Fruit fly (Drosophila melanogaster) whole organism, embryonic: ENCODE measurements around the gene CG8891.

Source experiments
- BEAF-32 ChIP-seq: fragments of 200-800 bp; sonication (Bioruptor generic); optimal IDR thresholded peaks from 3 replicates; lab custom pipeline; 2017; ENCODE audit warnings: missing biosample characterization, missing genetic modification characterization, mild to moderate bottlenecking, moderate library complexity, missing genetic modification reagents
- C15 ChIP-seq: fragments of 200-800 bp; sonication (Bioruptor generic); IDR thresholded peaks from 3 replicates; pipeline ENCODE4 v1.3.6; 2022; ENCODE audit warnings: missing biosample characterization, missing genetic modification characterization
- CG10543 ChIP-seq: fragments of 200-800 bp; sonication (Bioruptor generic); optimal IDR thresholded peaks from 3 replicates; lab custom pipeline; 2017; ENCODE audit warnings: missing biosample characterization, mild to moderate bottlenecking, missing genetic modification characterization, moderate library complexity
- CG10565 ChIP-seq: fragments of 200-800 bp; sonication (Bioruptor generic); optimal IDR thresholded peaks from 3 replicates; lab custom pipeline; 2016; ENCODE audit warnings: missing biosample characterization, mild to moderate bottlenecking, missing genetic modification characterization
- CG10654 ChIP-seq: fragments of 200-800 bp; sonication (Bioruptor generic); optimal IDR thresholded peaks from 2 replicates; lab custom pipeline; 2016; ENCODE audit warnings: missing biosample characterization, missing genetic modification characterization
- CG12071 ChIP-seq: fragments of 200-800 bp; sonication (Bioruptor generic); optimal IDR thresholded peaks from 3 replicates; lab custom pipeline; 2018; ENCODE audit warnings: missing biosample characterization, mild to moderate bottlenecking, missing genetic modification characterization
- CG15269 ChIP-seq: fragments of 200-800 bp; sonication (Bioruptor generic); optimal IDR thresholded peaks from 2 replicates; lab custom pipeline; 2018; ENCODE audit warnings: missing biosample characterization, mild to moderate bottlenecking, missing genetic modification characterization, moderate library complexity
- CG17361 ChIP-seq: fragments of 200-800 bp; sonication (Bioruptor generic); IDR thresholded peaks from 3 replicates; pipeline ENCODE4 v1.3.6; 2022; ENCODE audit warnings: missing biosample characterization, missing genetic modification characterization
- CG1832 ChIP-seq: fragments of 200-800 bp; sonication (Bioruptor generic); optimal IDR thresholded peaks from 2 replicates; lab custom pipeline; 2017; ENCODE audit warnings: missing biosample characterization, mild to moderate bottlenecking, missing genetic modification characterization, inconsistent platforms
- CG18476 ChIP-seq: fragments of 200-800 bp; sonication (Bioruptor generic); optimal IDR thresholded peaks from 2 replicates; lab custom pipeline; 2016; ENCODE audit warnings: missing biosample characterization, mild to moderate bottlenecking, missing genetic modification characterization
- CG2678 ChIP-seq: fragments of 200-800 bp; sonication (Bioruptor generic); optimal IDR thresholded peaks from 3 replicates; lab custom pipeline; 2019; ENCODE audit warnings: missing biosample characterization, mild to moderate bottlenecking, missing genetic modification characterization, moderate library complexity
- CG2712 ChIP-seq: fragments of 200-800 bp; optimal IDR thresholded peaks from 3 replicates; lab custom pipeline; 2019; ENCODE audit warnings: missing biosample characterization, mild to moderate bottlenecking, missing genetic modification characterization, moderate library complexity
- CG30403 ChIP-seq: fragments of 200-800 bp; sonication (Bioruptor generic); optimal IDR thresholded peaks from 3 replicates; lab custom pipeline; 2016; ENCODE audit warnings: missing biosample characterization, missing genetic modification characterization
- CG33213 ChIP-seq: fragments of 200-800 bp; sonication (Bioruptor generic); optimal IDR thresholded peaks from 3 replicates; lab custom pipeline; 2016; ENCODE audit warnings: missing biosample characterization, missing genetic modification characterization
- CG3726 ChIP-seq: fragments of 200-800 bp; sonication (Bioruptor generic); IDR thresholded peaks from 3 replicates; pipeline ENCODE4, ENCODE4 v1.3.6; 2022; ENCODE audit warnings: missing biosample characterization, missing genetic modification characterization
- CG4360 ChIP-seq: fragments of 200-800 bp; sonication (Bioruptor generic); IDR thresholded peaks from 2 replicates; pipeline ENCODE4 v1.3.6; 2022; ENCODE audit warnings: missing biosample characterization, missing genetic modification characterization
- CG7357 ChIP-seq: fragments of 200-800 bp; sonication (Bioruptor generic); IDR thresholded peaks from 3 replicates; pipeline ENCODE4 v1.3.6; 2022; ENCODE audit warnings: missing biosample characterization, missing genetic modification characterization
- CG7372 ChIP-seq: fragments of 200-800 bp; sonication (Bioruptor generic); IDR thresholded peaks from 2 replicates; pipeline ENCODE4 v1.3.6; 2022; ENCODE audit warnings: missing biosample characterization, missing genetic modification characterization
- CG8281 ChIP-seq: fragments of 200-800 bp; sonication (Bioruptor generic); optimal IDR thresholded peaks from 2 replicates; lab custom pipeline; 2018; ENCODE audit warnings: missing biosample characterization, mild to moderate bottlenecking, missing genetic modification characterization, moderate library complexity
- CG8359 ChIP-seq: fragments of 200-800 bp; sonication (Bioruptor generic); optimal IDR thresholded peaks from 2 replicates; lab custom pipeline; 2017; ENCODE audit warnings: missing biosample characterization, mild to moderate bottlenecking, missing genetic modification characterization, borderline replicate concordance
- E2f2 ChIP-seq: fragments of 200-800 bp; sonication (Bioruptor generic); IDR thresholded peaks from 2 replicates; pipeline ENCODE4 v1.3.6; 2022; ENCODE audit warnings: missing biosample characterization, missing genetic modification characterization
- Mes4 ChIP-seq: fragments of 200-800 bp; sonication (Bioruptor generic); optimal IDR thresholded peaks from 2 replicates; lab custom pipeline; 2016; ENCODE audit warnings: missing biosample characterization, missing genetic modification characterization
- NC2β ChIP-seq: fragments of 200-800 bp; sonication (Bioruptor generic); optimal IDR thresholded peaks from 2 replicates; lab custom pipeline; 2016; ENCODE audit warnings: missing biosample characterization, missing genetic modification characterization
- NFAT ChIP-seq: fragments of 200-800 bp; sonication (Bioruptor generic); IDR thresholded peaks from 2 replicates; pipeline ENCODE4 v1.3.6; 2022; ENCODE audit warnings: missing biosample characterization, missing genetic modification characterization
- Nf-YC ChIP-seq: fragments of 200-800 bp; optimal IDR thresholded peaks from 3 replicates; lab custom pipeline; 2019; ENCODE audit warnings: missing biosample characterization, mild to moderate bottlenecking, missing genetic modification characterization, moderate library complexity
- Optix ChIP-seq: fragments of 200-800 bp; sonication (Bioruptor generic); IDR thresholded peaks from 3 replicates; pipeline ENCODE4 v1.3.6; 2022; ENCODE audit warnings: missing biosample characterization, missing genetic modification characterization
- Tbp ChIP-seq: fragments of >200 bp; optimal IDR thresholded peaks from 2 replicates; lab custom pipeline; 2018; ENCODE audit warnings: missing biosample characterization, missing genetic modification characterization
- cato ChIP-seq: fragments of 200-800 bp; sonication (Bioruptor generic); optimal IDR thresholded peaks from 2 replicates; lab custom pipeline; 2016; ENCODE audit warnings: missing biosample characterization, missing genetic modification characterization, borderline replicate concordance
- ci ChIP-seq: fragments of 200-800 bp; sonication (Bioruptor generic); IDR thresholded peaks from 3 replicates; pipeline ENCODE4 v1.3.6; 2022; ENCODE audit warnings: missing biosample characterization, missing genetic modification characterization
- crp ChIP-seq, 2 experiments: fragments of 200-800 bp; sonication (Bioruptor generic); optimal IDR thresholded peaks; 2 replicates in 1 of 2; 3 replicates in 1 of 2; lab custom pipeline; 2017; ENCODE audit warnings: missing biosample characterization in 2 of 2, missing genetic modification characterization in 2 of 2, mild to moderate bottlenecking in 1 of 2, moderate library complexity in 1 of 2
- dmrt11E ChIP-seq: fragments of 200-800 bp; sonication (Bioruptor generic); optimal IDR thresholded peaks from 3 replicates; lab custom pipeline; 2018; ENCODE audit warnings: missing biosample characterization, mild to moderate bottlenecking, missing genetic modification characterization, moderate library complexity
- dysf ChIP-seq: fragments of 200-800 bp; sonication (Bioruptor generic); IDR thresholded peaks from 3 replicates; pipeline ENCODE4 v1.3.6; 2022; ENCODE audit warnings: missing biosample characterization, missing genetic modification characterization
- emc ChIP-seq: fragments of 200-800 bp; sonication (Bioruptor generic); optimal IDR thresholded peaks from 2 replicates; lab custom pipeline; 2016; ENCODE audit warnings: missing biosample characterization, missing genetic modification characterization
- eve ChIP-seq, 2 experiments: fragments of >200 bp; optimal IDR thresholded peaks; 2 replicates each; lab custom pipeline; 2017; ENCODE audit warnings: missing biosample characterization in 2 of 2, missing genetic modification characterization in 2 of 2
- ewg ChIP-seq: fragments of 200-800 bp; sonication (Bioruptor generic); optimal IDR thresholded peaks from 3 replicates; lab custom pipeline; 2017; ENCODE audit warnings: mild to moderate bottlenecking, missing biosample characterization, missing genetic modification reagents, missing genetic modification characterization
- exex ChIP-seq: fragments of 200-800 bp; sonication (Bioruptor generic); optimal IDR thresholded peaks from 4 replicates; lab custom pipeline; 2018; ENCODE audit warnings: missing biosample characterization, mild to moderate bottlenecking, missing genetic modification characterization, moderate library complexity
- fd64A ChIP-seq: fragments of 200-800 bp; sonication (Bioruptor generic); optimal IDR thresholded peaks from 3 replicates; lab custom pipeline; 2018; ENCODE audit warnings: missing biosample characterization, mild to moderate bottlenecking, missing genetic modification characterization
- fd96Cb ChIP-seq: fragments of 200-800 bp; sonication (Bioruptor generic); optimal IDR thresholded peaks from 2 replicates; lab custom pipeline; 2018; ENCODE audit warnings: missing biosample characterization, mild to moderate bottlenecking, missing genetic modification characterization, moderate library complexity
- her ChIP-seq: fragments of 200-800 bp; sonication (Bioruptor generic); optimal IDR thresholded peaks from 2 replicates; lab custom pipeline; 2016; ENCODE audit warnings: missing biosample characterization, missing genetic modification characterization
- mirr ChIP-seq: fragments of 200-800 bp; sonication (Bioruptor generic); optimal IDR thresholded peaks from 3 replicates; lab custom pipeline; 2018; ENCODE audit warnings: missing biosample characterization, mild to moderate bottlenecking, missing genetic modification characterization
- pfk ChIP-seq: fragments of 200-800 bp; sonication (Bioruptor generic); optimal IDR thresholded peaks from 2 replicates; lab custom pipeline; 2018; ENCODE audit warnings: missing biosample characterization, mild to moderate bottlenecking, missing genetic modification characterization, moderate library complexity
- pum ChIP-seq: fragments of 200-800 bp; sonication (Bioruptor generic); optimal IDR thresholded peaks from 2 replicates; lab custom pipeline; 2016; ENCODE audit warnings: missing biosample characterization, missing genetic modification characterization
- sima ChIP-seq: fragments of 200-800 bp; sonication (Bioruptor generic); optimal IDR thresholded peaks from 2 replicates; lab custom pipeline; 2016; ENCODE audit warnings: missing biosample characterization, missing genetic modification characterization
- sob ChIP-seq: fragments of 200-800 bp; sonication (Bioruptor generic); IDR thresholded peaks from 2 replicates; pipeline ENCODE4 v1.3.6; 2022; ENCODE audit warnings: missing biosample characterization, missing genetic modification characterization
- sr ChIP-seq: fragments of 200-800 bp; sonication (Bioruptor generic); IDR thresholded peaks from 3 replicates; pipeline ENCODE4 v1.3.6; 2022; ENCODE audit warnings: missing biosample characterization, missing genetic modification characterization
- trem ChIP-seq: fragments of 200-800 bp; optimal IDR thresholded peaks from 3 replicates; lab custom pipeline; 2019; ENCODE audit warnings: missing biosample characterization, mild to moderate bottlenecking, missing genetic modification characterization, moderate library complexity
- twi ChIP-seq: fragments of 200-800 bp; optimal IDR thresholded peaks from 2 replicates; lab custom pipeline; 2019; ENCODE audit warnings: missing biosample characterization, mild to moderate bottlenecking, missing genetic modification characterization, moderate library complexity
- vvl ChIP-seq: fragments of 200-800 bp; sonication (Bioruptor generic); IDR thresholded peaks from 2 replicates; pipeline ENCODE4 v1.3.6; 2022; ENCODE audit warnings: missing biosample characterization, missing genetic modification characterization
- wor ChIP-seq: fragments of 200-800 bp; sonication (Bioruptor generic); IDR thresholded peaks from 2 replicates; pipeline ENCODE4 v1.3.6; 2022; ENCODE audit warnings: missing biosample characterization, missing genetic modification characterization

CG8891 gene

dm6 chr2L:4997401-4998259 lies 18.5 kb upstream of the CG8891 start (continued):
- TF ChIP-seq E2f2 (GFP tag; lab: Robert Waterston, UW) (peak; percentile 88), Nf-YC (tag; lab: Kevin White, UChicago) (peak; percentile 92), trem (peak; percentile 97), CG15269 (tag; lab: Kevin White, UChicago) (peak; percentile 99), fd64A (GFP tag; lab: Kevin White, UChicago) (peak; percentile 98), sob (peak; percentile 99), CG2678 (tag; lab: Kevin White, UChicago) (peak; percentile 99), twi (tag; lab: Kevin White, UChicago) (peak; percentile 96), emc (GFP tag; lab: Kevin White, UChicago) (peak; percentile 97), CG18476 (GFP tag; lab: Kevin White, UChicago) (peak; percentile 100), CG4360 (GFP tag; lab: Robert Waterston, UW) (peak; percentile 92), sr (GFP tag; lab: Robert Waterston, UW) (peak; percentile 98), CG30403 (peak; percentile 99), CG10565 (GFP tag; lab: Kevin White, UChicago) (peak; percentile 97), Mes4 (GFP tag; lab: Kevin White, UChicago) (peak; percentile 99), CG7357 (peak; percentile 96), C15 (GFP tag; lab: Robert Waterston, UW) (peak; percentile 97), Optix (GFP tag; lab: Robert Waterston, UW) (peak; percentile 99), CG8281 (tag; lab: Kevin White, UChicago) (peak; percentile 92), CG2712 (tag; lab: Kevin White, UChicago) (peak; percentile 99), CG17361 (peak; percentile 99), CG33213 (GFP tag; lab: Kevin White, UChicago) (peak; percentile 99), mirr (peak; percentile 99)

DNA sequence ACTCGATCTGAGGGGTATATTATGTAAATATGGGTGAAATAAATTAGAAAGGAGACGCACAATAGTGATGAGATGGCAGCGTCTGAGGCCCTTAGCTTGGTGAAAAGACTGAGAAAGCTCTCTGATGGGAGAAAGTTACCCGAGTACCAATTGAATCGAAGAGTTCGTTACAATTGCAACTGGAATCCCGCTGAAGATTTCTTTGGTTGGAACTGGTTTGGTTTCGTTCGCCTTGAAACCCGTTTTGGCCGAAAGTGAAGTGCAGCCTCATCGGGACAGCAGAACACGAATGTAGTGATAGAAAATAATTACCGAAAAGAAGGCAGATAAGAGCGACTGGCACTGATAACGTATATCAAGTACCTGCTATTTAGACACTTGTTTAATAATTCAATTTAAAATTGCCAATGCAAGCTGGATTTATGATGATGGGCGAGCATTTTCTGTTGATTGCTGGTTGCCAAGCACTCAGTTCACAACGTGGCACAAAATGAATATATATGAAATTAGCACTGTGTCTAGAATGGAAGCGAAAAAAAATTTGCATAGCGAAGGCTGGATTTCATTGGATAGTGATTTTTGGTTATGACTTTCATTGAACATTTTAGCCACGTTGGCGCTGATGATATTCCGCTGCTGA lies 17.2 kb upstream of the CG8891 start:
- no peak for TF ChIP-seq ci
- no peak for TF ChIP-seq CG10654 (GFP tag; lab: Kevin White, UChicago)
- no peak for TF ChIP-seq ewg (GFP tag; lab: Kevin White, UChicago)
- TF ChIP-seq Tbp (GFP tag; lab: Kevin White, UChicago), result no peak
- TF ChIP-seq cato (GFP tag; lab: Kevin White, UChicago), result no peak
- TF ChIP-seq crp (GFP tag; optimal IDR thresholded peaks at IDR 0.05; lab: Kevin White, UChicago), result no peak
- no peak for TF ChIP-seq NC2β (GFP tag; lab: Kevin White, UChicago)
- no peak for TF ChIP-seq CG12071 (GFP tag; lab: Kevin White, UChicago)
- TF ChIP-seq eve (GFP tag; optimal IDR thresholded peaks at IDR 0.05; lab: Kevin White, UChicago), result peak in 1 of 2 experiments; percentile 69
- TF ChIP-seq CG8359 (GFP tag; lab: Kevin White, UChicago), result no peak
- no peak for TF ChIP-seq fd96Cb
- TF ChIP-seq CG1832 (GFP tag; lab: Kevin White, UChicago), result no peak
- TF ChIP-seq her (GFP tag; lab: Kevin White, UChicago), result no peak
- no peak for TF ChIP-seq dysf (GFP tag; lab: Robert Waterston, UW)
- TF ChIP-seq CG3726 (GFP tag; lab: Robert Waterston, UW), result no peak
- no peak for TF ChIP-seq wor
- peak; percentile 51; the same call in 1 of the 2 replicates for TF ChIP-seq vvl (GFP tag; lab: Robert Waterston, UW)
- no peak for TF ChIP-seq pfk (GFP tag; lab: Kevin White, UChicago)
- no peak for TF ChIP-seq CG7372
- TF ChIP-seq BEAF-32 (GFP tag; lab: Kevin White, UChicago), result no peak
- TF ChIP-seq CG10543 (GFP tag; lab: Kevin White, UChicago), result no peak
- no peak for TF ChIP-seq exex (tag; lab: Kevin White, UChicago)
- no peak for TF ChIP-seq sima (GFP tag; lab: Kevin White, UChicago)
- TF ChIP-seq dmrt11E, result no peak
- TF ChIP-seq NFAT (GFP tag; lab: Robert Waterston, UW), result no peak
- TF ChIP-seq pum (GFP tag; lab: Kevin White, UChicago), result no peak
